Fruit fly (Drosophila melanogaster): ENCODE results near the gene CG2211.

dm6 chr3L:1364368-1364767, 29.2 kb upstream of the CG2211 start:
- no peak for TF ChIP-seq CG5180 (GFP tag; optimal IDR thresholded peaks at IDR 0.05)
- TF ChIP-seq p53 (GFP tag; optimal IDR thresholded peaks at IDR 0.05) = no peak
- no peak for TF ChIP-seq CG7271 (tag; optimal IDR thresholded peaks at IDR 0.05)
- no peak for TF ChIP-seq CG6765 (GFP tag; optimal IDR thresholded peaks at IDR 0.05)
- TF ChIP-seq CG17385 (GFP tag; optimal IDR thresholded peaks at IDR 0.05) = no peak
- TF ChIP-seq CG11695 (GFP tag; IDR thresholded peaks at IDR 0.05) = no peak
- TF ChIP-seq CG11398 (GFP tag; optimal IDR thresholded peaks at IDR 0.05) = no peak

All from whole organism, embryonic.